Worm (Caenorhabditis elegans): Measurements from ENCODE around the gene C49C8.8.

DNA sequence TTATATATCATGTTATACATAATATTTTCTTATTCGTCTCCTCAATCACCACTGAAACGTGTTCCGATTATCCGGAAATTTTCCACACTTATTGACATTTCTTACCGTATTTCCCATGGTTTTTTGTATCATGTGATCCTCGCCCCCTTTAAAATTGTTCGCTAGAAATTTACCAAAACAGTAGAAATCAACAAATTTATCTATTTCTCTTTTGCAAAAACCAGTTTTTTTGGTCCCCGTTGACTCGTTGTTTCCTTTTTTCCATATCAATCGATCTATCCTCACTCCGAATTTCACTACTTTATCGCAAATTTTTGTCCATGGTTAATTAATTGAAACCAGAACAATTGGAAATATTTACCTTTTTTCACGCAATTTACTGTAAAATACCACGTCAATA lies 26.2 kb upstream of the C49C8.8 start:
- TF ChIP-seq nfya-1 (tag; optimal IDR thresholded peaks at IDR 0.05): no peak
- no peak for TF ChIP-seq ama-1 (optimal IDR thresholded peaks at IDR 0.05)
- TF ChIP-seq fkh-10 (GFP tag; optimal IDR thresholded peaks at IDR 0.05): no peak
- TF ChIP-seq ceh-19 (GFP tag; optimal IDR thresholded peaks at IDR 0.05): no peak
- no peak for TF ChIP-seq ceh-2 (tag; optimal IDR thresholded peaks at IDR 0.05)
- TF ChIP-seq dmd-4 (tag; optimal IDR thresholded peaks at IDR 0.05; ENCODE audit: borderline replicate concordance): no peak
- no peak for TF ChIP-seq F13H6.1 (tag; optimal IDR thresholded peaks at IDR 0.05)
- no peak for TF ChIP-seq pqm-1 (tag; optimal IDR thresholded peaks at IDR 0.05)
- no peak for TF ChIP-seq T23F11.4 (GFP tag; optimal IDR thresholded peaks at IDR 0.05)
